Worm (Caenorhabditis elegans) whole organism, L4 larva: ENCODE results near the gene K06A9.1.

Source experiments
- D1046.2 ChIP-seq: fragments of 200-800 bp; sonication (Bioruptor generic); IDR thresholded peaks from 2 replicates; pipeline ENCODE4 v1.3.6; 2022; ENCODE audit warnings: missing genetic modification characterization, missing compliant biosample characterization
- F37D6.2 ChIP-seq: sonication (generic microtip); optimal IDR thresholded peaks from 2 replicates; lab custom pipeline; 2016; ENCODE audit warnings: mild to moderate bottlenecking, missing genetic modification characterization, missing compliant biosample characterization
- F44E2.7 ChIP-seq: fragments of 200-800 bp; sonication (Bioruptor generic); IDR thresholded peaks from 2 replicates; pipeline ENCODE4 v2.1.2; 2022; ENCODE audit warnings: missing genetic modification characterization, missing compliant biosample characterization
- T26A8.4 ChIP-seq: fragments of 200-800 bp; sonication (Bioruptor generic); IDR thresholded peaks from 2 replicates; pipeline ENCODE4 v1.3.6; 2022; ENCODE audit warnings: missing genetic modification characterization, missing compliant biosample characterization
- Y5F2A.4 ChIP-seq: fragments of 200-800 bp; sonication (Bioruptor generic); optimal IDR thresholded peaks from 2 replicates; lab custom pipeline; 2018; ENCODE audit warnings: mild to moderate bottlenecking, missing genetic modification characterization, missing compliant biosample characterization
- Y75B8A.6 ChIP-seq: fragments of 200-800 bp; sonication (Bioruptor generic); IDR thresholded peaks from 2 replicates; pipeline ENCODE4 v1.3.6; 2022; ENCODE audit warnings: missing genetic modification reagents, missing genetic modification characterization, missing compliant biosample characterization
- ama-1 ChIP-seq: fragments of 150-350 bp; optimal IDR thresholded peaks from 2 replicates; lab custom pipeline; 2014; ENCODE audit warnings: inconsistent platforms, mixed read lengths
- ceh-82 ChIP-seq: sonication (generic microtip); optimal IDR thresholded peaks from 2 replicates; lab custom pipeline; 2017; ENCODE audit warnings: missing biosample characterization, missing genetic modification characterization
- ces-1 ChIP-seq: fragments of 150-350 bp; sonication (generic microtip); optimal IDR thresholded peaks from 4 replicates; lab custom pipeline; 2014; ENCODE audit warnings: missing biosample characterization, missing genetic modification reagents, missing genetic modification characterization
- cey-2 ChIP-seq: sonication (generic microtip); optimal IDR thresholded peaks from 3 replicates; lab custom pipeline; 2017; ENCODE audit warnings: missing genetic modification characterization, mild to moderate bottlenecking, missing compliant biosample characterization, antibody characterized with exemption, borderline replicate concordance; ENCODE audit not compliant: insufficient read depth
- ctbp-1 ChIP-seq: fragments of 200-800 bp; sonication (Bioruptor generic); IDR thresholded peaks from 2 replicates; pipeline ENCODE4 v1.3.6; 2022; ENCODE audit warnings: missing genetic modification reagents, missing genetic modification characterization, missing compliant biosample characterization
- daf-12 ChIP-seq: fragments of 150-350 bp; optimal IDR thresholded peaks from 2 replicates; lab custom pipeline; 2014; ENCODE audit warnings: missing biosample characterization, missing genetic modification reagents, missing genetic modification characterization
- daf-8 ChIP-seq: fragments of 200-800 bp; sonication (Bioruptor generic); IDR thresholded peaks from 2 replicates; pipeline ENCODE4 v1.3.6; 2022; ENCODE audit warnings: missing genetic modification characterization, missing compliant biosample characterization
- dmd-6 ChIP-seq: fragments of 200-800 bp; sonication (Bioruptor generic); IDR thresholded peaks from 2 replicates; pipeline ENCODE4 v1.3.6; 2022; ENCODE audit warnings: missing genetic modification reagents, missing genetic modification characterization, missing compliant biosample characterization
- duxl-1 ChIP-seq: sonication (generic microtip); optimal IDR thresholded peaks from 2 replicates; lab custom pipeline; 2016; ENCODE audit warnings: mild to moderate bottlenecking, missing genetic modification characterization, moderate library complexity, missing compliant biosample characterization; ENCODE audit not compliant: poor library complexity
- dve-1 ChIP-seq: sonication (generic microtip); optimal IDR thresholded peaks from 2 replicates; lab custom pipeline; 2017; ENCODE audit warnings: antibody characterized with exemption, mild to moderate bottlenecking, missing genetic modification characterization, missing compliant biosample characterization; ENCODE audit not compliant: insufficient read depth
- egl-27 ChIP-seq: sonication (generic microtip); optimal IDR thresholded peaks from 3 replicates; lab custom pipeline; 2017; ENCODE audit warnings: missing biosample characterization, missing genetic modification reagents, missing genetic modification characterization
- fkh-10 ChIP-seq: fragments of 150-350 bp; optimal IDR thresholded peaks from 2 replicates; lab custom pipeline; 2014; ENCODE audit warnings: missing biosample characterization, missing genetic modification reagents, missing genetic modification characterization
- gei-8 ChIP-seq: fragments of 200-800 bp; sonication (Bioruptor generic); optimal IDR thresholded peaks from 2 replicates; lab custom pipeline; 2018; ENCODE audit warnings: mild to moderate bottlenecking, missing genetic modification characterization, missing compliant biosample characterization
- hif-1 ChIP-seq, 2 experiments: sonication (generic microtip); optimal IDR thresholded peaks; 2 replicates each; lab custom pipeline; 2016 to 2017; ENCODE audit warnings: missing compliant biosample characterization in 2 of 2, missing genetic modification characterization in 2 of 2, missing genetic modification reagents in 2 of 2, missing genotype in 2 of 2, mild to moderate bottlenecking in 1 of 2
- hmg-1.1 ChIP-seq: fragments of 200-800 bp; sonication (Bioruptor generic); IDR thresholded peaks from 2 replicates; pipeline ENCODE4 v1.3.6; 2022; ENCODE audit warnings: missing genetic modification reagents, missing genetic modification characterization, missing compliant biosample characterization
- lin-15B ChIP-seq: fragments of 150-350 bp; sonication (generic microtip); optimal IDR thresholded peaks from 3 replicates; lab custom pipeline; 2014; ENCODE audit warnings: missing biosample characterization, missing genetic modification characterization
- lir-3 ChIP-seq: sonication (generic microtip); optimal IDR thresholded peaks from 2 replicates; lab custom pipeline; 2016; ENCODE audit warnings: mild to moderate bottlenecking, missing genetic modification characterization, missing compliant biosample characterization
- madf-9 ChIP-seq: fragments of 200-800 bp; sonication (Bioruptor generic); conservative IDR thresholded peaks from 2 replicates; pipeline ENCODE4 v1.3.6; 2022; ENCODE audit warnings: missing genetic modification reagents, missing genetic modification characterization, missing compliant biosample characterization
- mdl-1 ChIP-seq, 2 experiments: fragments of 150-350 bp in 1 of 2; sonication (generic microtip) in 1 of 2; optimal IDR thresholded peaks; 2 replicates each; lab custom pipeline; 2014 to 2017; ENCODE audit warnings: missing biosample characterization in 2 of 2, missing genetic modification characterization in 2 of 2
- mdt-29 ChIP-seq: fragments of 200-800 bp; sonication (Bioruptor generic); IDR thresholded peaks from 2 replicates; pipeline ENCODE4 v1.3.6; 2022; ENCODE audit warnings: missing genetic modification reagents, missing genetic modification characterization, missing compliant biosample characterization
- mep-1 ChIP-seq: fragments of 150-350 bp; sonication (generic microtip); optimal IDR thresholded peaks from 3 replicates; lab custom pipeline; 2014; ENCODE audit warnings: missing biosample characterization, missing genetic modification characterization
- mxl-2 ChIP-seq: fragments of 200-800 bp; sonication (Bioruptor generic); conservative IDR thresholded peaks from 2 replicates; pipeline ENCODE4 v1.3.6; 2022; ENCODE audit warnings: missing genetic modification reagents, missing genetic modification characterization, missing compliant biosample characterization
- nhr-102 ChIP-seq: sonication (generic microtip); optimal IDR thresholded peaks from 2 replicates; lab custom pipeline; 2016; ENCODE audit warnings: mild to moderate bottlenecking, missing genetic modification characterization, moderate library complexity, missing compliant biosample characterization
- nhr-111 ChIP-seq: fragments of 200-800 bp; sonication (Bioruptor generic); optimal IDR thresholded peaks from 2 replicates; lab custom pipeline; 2018; ENCODE audit warnings: mild to moderate bottlenecking, missing genetic modification characterization, missing compliant biosample characterization
- nhr-41 ChIP-seq: fragments of 200-800 bp; sonication (Bioruptor generic); IDR thresholded peaks from 2 replicates; pipeline ENCODE4 v1.3.6; 2022; ENCODE audit warnings: missing genetic modification reagents, missing genetic modification characterization, missing compliant biosample characterization
- nhr-42 ChIP-seq: fragments of 200-800 bp; sonication (Bioruptor generic); IDR thresholded peaks from 2 replicates; pipeline ENCODE4 v1.3.6; 2022; ENCODE audit warnings: missing genetic modification characterization, missing compliant biosample characterization
- pha-4 ChIP-seq, 2 experiments: fragments of 150-350 bp in 1 of 2; fragments of 200-800 bp in 1 of 2; sonication (Bioruptor generic) in 1 of 2; IDR thresholded peaks in 1 of 2; optimal IDR thresholded peaks in 1 of 2; 2 replicates each; pipeline versions ENCODE4 v1.3.6 to Lab custom; 2014 to 2022; ENCODE audit warnings: missing genetic modification characterization in 2 of 2, missing genetic modification reagents in 2 of 2, missing biosample characterization in 1 of 2, missing compliant biosample characterization in 1 of 2
- saeg-2 ChIP-seq: fragments of 200-800 bp; sonication (Bioruptor generic); IDR thresholded peaks from 2 replicates; pipeline ENCODE4 v1.3.6; 2022; ENCODE audit warnings: missing genetic modification reagents, missing genetic modification characterization, missing compliant biosample characterization
- snpc-4 ChIP-seq: fragments of 150-350 bp; optimal IDR thresholded peaks from 2 replicates; lab custom pipeline; 2014; ENCODE audit warnings: missing biosample characterization, missing genetic modification characterization
- spr-1 ChIP-seq: sonication (generic microtip); optimal IDR thresholded peaks from 2 replicates; lab custom pipeline; 2016; ENCODE audit warnings: mild to moderate bottlenecking, missing genetic modification characterization, missing compliant biosample characterization
- spr-3 ChIP-seq: fragments of 200-800 bp; sonication (Bioruptor generic); optimal IDR thresholded peaks from 2 replicates; lab custom pipeline; 2018; ENCODE audit warnings: mild to moderate bottlenecking, missing genetic modification characterization, missing compliant biosample characterization
- tra-1 ChIP-seq: fragments of 200-800 bp; sonication (Bioruptor generic); IDR thresholded peaks from 2 replicates; pipeline ENCODE4 v1.3.6; 2022; ENCODE audit warnings: missing genetic modification reagents, missing genetic modification characterization, missing compliant biosample characterization
- unc-130 ChIP-seq: sonication (generic microtip); optimal IDR thresholded peaks from 2 replicates; lab custom pipeline; 2016; ENCODE audit warnings: missing genetic modification reagents, missing genetic modification characterization, missing compliant biosample characterization
- unc-39 ChIP-seq: sonication (generic microtip); optimal IDR thresholded peaks from 2 replicates; lab custom pipeline; 2017; ENCODE audit warnings: missing biosample characterization, missing genetic modification characterization
- unc-62 ChIP-seq, 3 experiments: fragments of 150-350 bp in 1 of 3; sonication (generic microtip); optimal IDR thresholded peaks in 2 of 3; peaks in 1 of 3; 1 replicate in 1 of 3; 2 replicates in 2 of 3; lab custom pipeline; 2014 to 2017; ENCODE audit warnings: missing biosample characterization in 3 of 3, missing genetic modification characterization in 3 of 3, missing genetic modification reagents in 3 of 3, missing genotype in 1 of 3
- vab-7 ChIP-seq: fragments of 200-800 bp; sonication (Bioruptor generic); IDR thresholded peaks from 2 replicates; pipeline ENCODE4 v1.3.6; 2022; ENCODE audit warnings: missing genetic modification reagents, missing genetic modification characterization, missing compliant biosample characterization
- zfp-3 ChIP-seq: fragments of 200-800 bp; sonication (Bioruptor generic); conservative IDR thresholded peaks from 2 replicates; pipeline ENCODE4 v1.3.6; 2022; ENCODE audit warnings: missing genetic modification reagents, missing genetic modification characterization, missing compliant biosample characterization
- ztf-7 ChIP-seq: fragments of 150-350 bp; optimal IDR thresholded peaks from 2 replicates; lab custom pipeline; 2014; ENCODE audit warnings: missing biosample characterization, missing genetic modification characterization

K06A9.1 gene

ce11 chrX:1503698-1504501 is 43.4 kb upstream of the K06A9.1 start (continued):
- no peak for TF ChIP-seq ceh-82 (tag; lab: Kevin White, UChicago)
- TF ChIP-seq daf-8 (GFP tag; lab: Robert Waterston, UW) = no peak
- no peak for TF ChIP-seq cey-2 (tag; lab: Kevin White, UChicago)
- TF ChIP-seq mdt-29 (GFP tag; lab: Robert Waterston, UW) = peak; percentile 72
- peak; percentile 70; the same call in 1 of the 2 replicates for TF ChIP-seq nhr-42
- 0 out of 2 replicates have a peak, but pooled peaks have one; percentile 9 for TF ChIP-seq nhr-41 (GFP tag; lab: Robert Waterston, UW)
- TF ChIP-seq ama-1 = peak; percentile 56
- peak; percentile 17 for TF ChIP-seq nhr-102 (tag; lab: Kevin White, UChicago)
- no peak for TF ChIP-seq tra-1
- peak; percentile 36 to 98 for TF ChIP-seq unc-62 (GFP tag; optimal IDR thresholded peaks at IDR 0.05 in 1 of 2; lab: Kevin White, UChicago)
- TF ChIP-seq unc-62 (tag; optimal IDR thresholded peaks at IDR 0.05; lab: Kevin White, UChicago) = peak; percentile 20
- TF ChIP-seq lir-3 = no peak
- peak; percentile 25 for TF ChIP-seq gei-8 (GFP tag; lab: Kevin White, UChicago)
- TF ChIP-seq duxl-1 (tag; lab: Kevin White, UChicago) = peak; percentile 32

- TF ChIP-seq zfp-3 (GFP tag; lab: Robert Waterston, UW) = no peak
- TF ChIP-seq Y75B8A.6 = peak; percentile 54; the same call in 1 of the 2 replicates
- TF ChIP-seq F44E2.7 (GFP tag; lab: Robert Waterston, UW) = no peak
- TF ChIP-seq ama-1 = peak; percentile 99
- peak; percentile 59; the same call in 1 of the 2 replicates for TF ChIP-seq pha-4 (GFP tag; IDR thresholded peaks at IDR 0.05; lab: Robert Waterston, UW)
- no peak for TF ChIP-seq pha-4 (tag; optimal IDR thresholded peaks at IDR 0.05; lab: Kevin White, UChicago)
- TF ChIP-seq unc-130 (GFP tag; lab: Kevin White, UChicago) = no peak
- TF ChIP-seq ces-1 (GFP tag; lab: Kevin White, UChicago) = no peak
- peak; percentile 89 for TF ChIP-seq dmd-6 (GFP tag; lab: Robert Waterston, UW)
- TF ChIP-seq lin-15B (tag; lab: Kevin White, UChicago) = no peak
- peak; percentile 47 for TF ChIP-seq cey-2 (tag; lab: Kevin White, UChicago)
- TF ChIP-seq ctbp-1 (GFP tag; lab: Robert Waterston, UW) = no peak
- TF ChIP-seq Y5F2A.4 = no peak
- peak; percentile 85 for TF ChIP-seq mep-1
- TF ChIP-seq saeg-2 = peak; percentile 41
- 0 out of 2 replicates have a peak, but pooled peaks have one; percentile 56 for TF ChIP-seq T26A8.4
- peak in 1 of 2 experiments; percentile 100 for TF ChIP-seq unc-62 (GFP tag; optimal IDR thresholded peaks at IDR 0.05 in 1 of 2; lab: Kevin White, UChicago)
- no peak for TF ChIP-seq unc-62 (tag; optimal IDR thresholded peaks at IDR 0.05; lab: Kevin White, UChicago)
- TF ChIP-seq egl-27 = no peak
- TF ChIP-seq D1046.2 (GFP tag; lab: Robert Waterston, UW) = no peak
- TF ChIP-seq ceh-82 (tag; lab: Kevin White, UChicago) = no peak
- no peak for TF ChIP-seq unc-39 (tag; lab: Kevin White, UChicago)
- no peak for TF ChIP-seq snpc-4
- no peak for TF ChIP-seq daf-12 (tag; lab: Kevin White, UChicago)
- no peak for TF ChIP-seq spr-1
- TF ChIP-seq spr-3 (GFP tag; lab: Kevin White, UChicago) = peak; percentile 19
- no peak for TF ChIP-seq fkh-10 (GFP tag; lab: Kevin White, UChicago)
- peak; percentile 86 to 98 for TF ChIP-seq hif-1 (tag; optimal IDR thresholded peaks at IDR 0.05; lab: Kevin White, UChicago)
- no peak for TF ChIP-seq mxl-2 (GFP tag; lab: Robert Waterston, UW)
- no peak for TF ChIP-seq hmg-1.1 (GFP tag; lab: Robert Waterston, UW)
- TF ChIP-seq ztf-7 = no peak
- no peak for TF ChIP-seq nhr-111
- TF ChIP-seq vab-7 (GFP tag; lab: Robert Waterston, UW) = no peak
- TF ChIP-seq mdl-1 (tag; optimal IDR thresholded peaks at IDR 0.05; lab: Kevin White, UChicago) = peak; percentile 82 to 84
- TF ChIP-seq dve-1 (tag; lab: Kevin White, UChicago) = peak; percentile 96
- TF ChIP-seq F37D6.2 (tag; lab: Kevin White, UChicago) = no peak
- TF ChIP-seq madf-9 (GFP tag; lab: Robert Waterston, UW) = 0 out of 2 replicates have a peak, but pooled peaks have one; percentile 12
- peak; percentile 81 for TF ChIP-seq tra-1
Observed at ce11 chrX:1504529-1505080, 42.7 kb upstream of the K06A9.1 start.
